Fruit fly (Drosophila melanogaster): ENCODE results near the gene tnc.

Gene tnc

dm6 chr3R:25044816-25045551, 60.8 kb downstream of the tnc start, which contains the start of gene 5PtaseI (continued):
- TF ChIP-seq CG34422 (GFP tag; IDR thresholded peaks at IDR 0.05) (0 out of 3 replicates have a peak, but pooled peaks have one; percentile 39), CG30020 (tag; optimal IDR thresholded peaks at IDR 0.05) (peak; percentile 23), Sry-δ (GFP tag; optimal IDR thresholded peaks at IDR 0.05) (no peak), Eip74EF (GFP tag; optimal IDR thresholded peaks at IDR 0.05) (peak in 1 of 2 experiments; percentile 52), CG31388 (GFP tag; optimal IDR thresholded peaks at IDR 0.05) (no peak), chinmo (GFP tag; IDR thresholded peaks at IDR 0.05; ENCODE audit: partially characterized antibody) (0 out of 4 replicates have a peak, but pooled peaks have one; percentile 66), nom (GFP tag; optimal IDR thresholded peaks at IDR 0.05) (peak; percentile 17), sna (GFP tag; IDR thresholded peaks at IDR 0.05; ENCODE audit: partially characterized antibody) (peak; percentile 27; the same call in 1 of the 2 replicates), MBD-R2 (GFP tag; IDR thresholded peaks at IDR 0.05) (peak; percentile 63), sens (GFP tag) (peak; percentile 73), Elba2 (GFP tag; optimal IDR thresholded peaks at IDR 0.05) (peak; percentile 4), BEAF-32 (GFP tag; optimal IDR thresholded peaks at IDR 0.05) (peak; percentile 34), chn (GFP tag; optimal IDR thresholded peaks at IDR 0.05) (no peak), dmrt11E (tag; optimal IDR thresholded peaks at IDR 0.05) (no peak), CG3281 (GFP tag; optimal IDR thresholded peaks at IDR 0.05) (peak; percentile 8), sug (tag; optimal IDR thresholded peaks at IDR 0.05) (peak; percentile 50), nmo (GFP tag; optimal IDR thresholded peaks at IDR 0.05) (peak; percentile 7), CG8089 (GFP tag; optimal IDR thresholded peaks at IDR 0.05) (no peak), HmgZ (tag; optimal IDR thresholded peaks at IDR 0.05) (peak; percentile 28), cg (GFP tag; optimal IDR thresholded peaks at IDR 0.05) (peak; percentile 57), Dp (GFP tag; optimal IDR thresholded peaks at IDR 0.05) (peak; percentile 65), Nf-YA (GFP tag; IDR thresholded peaks at IDR 0.05) (no peak), grau (tag; optimal IDR thresholded peaks at IDR 0.05) (peak; percentile 8), CG9797 (GFP tag; optimal IDR thresholded peaks at IDR 0.05) (peak; percentile 57), cas (GFP tag; IDR thresholded peaks at IDR 0.05) (no peak), exex (tag; optimal IDR thresholded peaks at IDR 0.05) (peak; percentile 50), CG13424 (tag; optimal IDR thresholded peaks at IDR 0.05) (no peak), onecut (GFP tag; IDR thresholded peaks at IDR 0.05) (no peak), CG14710 (tag; optimal IDR thresholded peaks at IDR 0.05) (peak; percentile 19), sim (GFP tag; IDR thresholded peaks at IDR 0.05) (no peak), CG4617 (GFP tag; optimal IDR thresholded peaks at IDR 0.05; ENCODE audit: borderline replicate concordance) (peak; percentile 75), Dref (GFP tag; IDR thresholded peaks at IDR 0.05) (peak; percentile 32; the same call in 1 of the 2 replicates), CG32767 (GFP tag; IDR thresholded peaks at IDR 0.05) (0 out of 2 replicates have a peak, but pooled peaks have one; percentile 47), CG10274 (GFP tag; optimal IDR thresholded peaks at IDR 0.05) (no peak), fd102C (GFP tag; optimal IDR thresholded peaks at IDR 0.05) (no peak), phol (tag; optimal IDR thresholded peaks at IDR 0.05) (peak; percentile 30), CG13287 (GFP tag; IDR thresholded peaks at IDR 0.05; ENCODE audit: partially characterized antibody) (peak; percentile 50; the same call in 1 of the 2 replicates), bbx (GFP tag; IDR thresholded peaks at IDR 0.05; ENCODE audit: partially characterized antibody) (0 out of 2 replicates have a peak, but pooled peaks have one; percentile 8), CG34376 (GFP tag; optimal IDR thresholded peaks at IDR 0.05) (peak; percentile 36), Scr (GFP tag; IDR thresholded peaks at IDR 0.05; ENCODE audit: partially characterized antibody) (peak; percentile 28; the same call in 1 of the 2 replicates), slp2 (GFP tag; optimal IDR thresholded peaks at IDR 0.05) (no peak), CG43689 (GFP tag; IDR thresholded peaks at IDR 0.05) (no peak), ro (GFP tag; IDR thresholded peaks at IDR 0.05) (no peak), Adf1 (GFP tag; IDR thresholded peaks at IDR 0.05) (no peak), CG3995 (GFP tag; optimal IDR thresholded peaks at IDR 0.05) (peak; percentile 86), CHES-1-like (GFP tag; optimal IDR thresholded peaks at IDR 0.05) (peak; percentile 4), YL-1 (GFP tag; optimal IDR thresholded peaks at IDR 0.05) (peak; percentile 51), pzg (GFP tag; optimal IDR thresholded peaks at IDR 0.05) (peak; percentile 45)
